Fruit fly (Drosophila melanogaster) Kc167 (cell line): Measurements from ENCODE around the gene MRG15.

Source experiments
- Myc ChIP-seq: fragments of >200 bp; optimal IDR thresholded peaks from 2 replicates; lab custom pipeline; 2017; ENCODE audit warnings: missing external identifiers
- Sin3A ChIP-seq: fragments of >200 bp; optimal IDR thresholded peaks from 2 replicates; lab custom pipeline; 2018; ENCODE audit warnings: missing external identifiers
- h ChIP-seq: fragments of >200 bp; optimal IDR thresholded peaks from 3 replicates; lab custom pipeline; 2018; ENCODE audit warnings: missing external identifiers
- insv ChIP-seq: fragments of >200 bp; optimal IDR thresholded peaks from 3 replicates; lab custom pipeline; 2018; ENCODE audit warnings: missing external identifiers
- psq ChIP-seq: fragments of >200 bp; optimal IDR thresholded peaks from 2 replicates; lab custom pipeline; 2017; ENCODE audit warnings: missing external identifiers
- ttk ChIP-seq: sonication (Bioruptor generic); optimal IDR thresholded peaks from 2 replicates; lab custom pipeline; 2017; ENCODE audit warnings: missing external identifiers

MRG15 gene

dm6 chr3R:15277926-15278869 lies at the start of gene MRG15, which contains the start of gene Tm1:
Gene MRG15, minus strand, starts transcription at chr3R:15278109.
Gene Tm1, plus strand, starts transcription at chr3R:15278220.
- TF ChIP-seq Myc (lab: Kevin White, UChicago) (no peak), Sin3A (no peak), h (lab: Kevin White, UChicago) (no peak), ttk (lab: Kevin White, UChicago) (no peak), insv (lab: Kevin White, UChicago) (no peak)

- TF ChIP-seq Myc (lab: Kevin White, UChicago) (no peak), psq (lab: Kevin White, UChicago) (no peak), h (lab: Kevin White, UChicago) (no peak), insv (lab: Kevin White, UChicago) (no peak), Sin3A (no peak)
Measured at dm6 chr3R:15320747-15321085, 42.8 kb upstream of the MRG15 start, which contains the start of gene ear. Gene ear, plus strand, starts transcription at chr3R:15320756.

- TF ChIP-seq Sin3A (no peak), insv (lab: Kevin White, UChicago) (no peak), psq (lab: Kevin White, UChicago) (no peak), h (lab: Kevin White, UChicago) (no peak), ttk (lab: Kevin White, UChicago) (no peak), Myc (lab: Kevin White, UChicago) (no peak)
Measured at dm6 chr3R:15319912-15320746, 42.2 kb upstream of the MRG15 start, which contains the start of the genes CG6276 and CG44040. Gene CG6276, minus strand, starts transcription at chr3R:15320069. Gene CG44040, plus strand, starts transcription at chr3R:15320378.

DNA sequence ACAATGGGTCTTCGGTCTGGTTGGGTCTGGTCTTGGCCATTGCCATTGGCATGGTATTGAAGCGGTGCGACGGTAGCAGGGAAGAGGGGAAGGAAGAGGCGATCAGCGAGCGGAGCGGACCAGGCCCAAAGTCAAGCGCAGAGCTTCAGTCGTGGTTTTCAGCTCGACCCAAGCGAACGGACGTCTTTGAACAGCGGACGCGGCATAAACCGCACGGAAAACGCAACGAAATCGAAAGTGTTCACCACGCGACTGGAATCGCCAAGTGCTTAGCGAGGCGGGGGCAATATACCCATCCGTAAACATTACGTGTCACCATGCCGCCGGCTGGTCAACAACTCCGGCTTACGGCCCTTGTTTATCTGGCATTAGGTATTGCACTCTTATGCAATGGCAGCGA lies 38.4 kb upstream of the MRG15 start, which contains the start of gene CG14866:
TSS of gene CG14866 (plus strand) at position 146 of the 400 bp plus-strand sequence.
- no peak for TF ChIP-seq Sin3A
- TF ChIP-seq Myc (lab: Kevin White, UChicago), result no peak
- no peak for TF ChIP-seq ttk (lab: Kevin White, UChicago)
- no peak for TF ChIP-seq h (lab: Kevin White, UChicago)
- no peak for TF ChIP-seq psq (lab: Kevin White, UChicago)
- no peak for TF ChIP-seq insv (lab: Kevin White, UChicago)

dm6 chr3R:15313836-15314235 lies 35.9 kb upstream of the MRG15 start:
- TF ChIP-seq ttk (lab: Kevin White, UChicago) (no peak), Myc (lab: Kevin White, UChicago) (no peak), insv (lab: Kevin White, UChicago) (no peak), psq (lab: Kevin White, UChicago) (no peak), Sin3A (no peak), h (lab: Kevin White, UChicago) (no peak)

DNA sequence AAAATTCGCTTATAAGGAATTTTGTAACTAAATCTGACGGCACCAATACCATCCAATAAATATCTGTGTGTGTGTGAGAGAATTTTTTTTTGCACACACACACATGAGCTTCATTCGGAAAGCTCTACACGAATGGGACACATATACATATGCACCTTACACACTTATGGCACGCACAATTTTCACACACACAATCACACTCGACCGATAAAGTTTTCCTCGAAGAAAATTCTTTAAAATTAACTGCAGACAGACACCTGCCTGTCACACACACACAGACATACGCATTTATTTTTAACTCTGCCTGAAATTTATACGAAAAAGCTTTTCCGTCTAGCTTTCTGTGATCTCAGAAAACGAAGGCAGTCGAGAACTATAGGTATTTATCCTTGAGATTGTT lies 32.8 kb upstream of the MRG15 start:
- TF ChIP-seq Myc (lab: Kevin White, UChicago), result no peak
- TF ChIP-seq Sin3A, result no peak
- TF ChIP-seq h (lab: Kevin White, UChicago), result no peak
- TF ChIP-seq insv (lab: Kevin White, UChicago), result no peak
- no peak for TF ChIP-seq psq (lab: Kevin White, UChicago)
- TF ChIP-seq ttk (lab: Kevin White, UChicago), result no peak

- TF ChIP-seq psq (lab: Kevin White, UChicago), result no peak
- TF ChIP-seq h (lab: Kevin White, UChicago), result no peak
- no peak for TF ChIP-seq insv (lab: Kevin White, UChicago)
- TF ChIP-seq Sin3A, result no peak
- no peak for TF ChIP-seq Myc (lab: Kevin White, UChicago)
- no peak for TF ChIP-seq ttk (lab: Kevin White, UChicago)
Measured at dm6 chr3R:15309924-15310323, 32.0 kb upstream of the MRG15 start, which contains the start of gene Tm2. Gene Tm2, plus strand, starts transcription at chr3R:15310193.

DNA sequence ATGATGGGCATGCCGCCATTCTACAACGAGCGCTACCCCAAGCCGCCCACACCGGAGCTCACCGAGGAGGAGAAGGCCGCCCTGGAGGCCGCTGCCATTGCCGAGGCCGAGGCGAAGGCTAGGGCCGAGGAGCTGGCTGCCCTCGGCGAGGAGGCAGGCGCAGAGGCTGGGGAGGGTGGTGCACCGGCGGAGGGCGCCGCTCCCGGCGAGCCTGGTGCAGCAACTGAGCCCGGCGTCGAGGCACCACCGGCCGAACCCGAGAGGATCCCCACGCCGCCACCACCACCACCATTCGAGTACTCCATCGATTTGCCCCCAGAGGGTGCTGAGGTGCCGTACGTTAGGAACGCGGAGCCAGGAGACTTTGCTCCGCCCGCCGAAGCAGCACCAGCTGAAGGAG lies 27.3 kb upstream of the MRG15 start:
- no peak for TF ChIP-seq Sin3A
- no peak for TF ChIP-seq Myc (lab: Kevin White, UChicago)
- TF ChIP-seq ttk (lab: Kevin White, UChicago), result no peak
- TF ChIP-seq insv (lab: Kevin White, UChicago), result no peak
- no peak for TF ChIP-seq h (lab: Kevin White, UChicago)
- no peak for TF ChIP-seq psq (lab: Kevin White, UChicago)

- TF ChIP-seq psq (lab: Kevin White, UChicago), result no peak
- no peak for TF ChIP-seq insv (lab: Kevin White, UChicago)
- TF ChIP-seq h (lab: Kevin White, UChicago), result no peak
Measured at dm6 chr3R:15297904-15298303, 20.0 kb upstream of the MRG15 start.

dm6 chr3R:15293878-15294350 lies 16.0 kb upstream of the MRG15 start:
- TF ChIP-seq psq (lab: Kevin White, UChicago) (no peak), ttk (lab: Kevin White, UChicago) (no peak), Sin3A (no peak), insv (lab: Kevin White, UChicago) (no peak), h (lab: Kevin White, UChicago) (no peak), Myc (lab: Kevin White, UChicago) (no peak)
